Fruit fly (Drosophila melanogaster) whole organism: ENCODE measurements around the gene Lrp4.

ENCODE experiments used
- CG8478 ChIP-seq: fragments of >200 bp; optimal IDR thresholded peaks from 2 replicates; lab custom pipeline; 2018; ENCODE audit warnings: inconsistent platforms
- Dll ChIP-seq: fragments of >200 bp; optimal IDR thresholded peaks from 2 replicates; lab custom pipeline; 2017
- EcR ChIP-seq, 2 experiments: fragments of >200 bp; optimal IDR thresholded peaks; 2 replicates each; lab custom pipeline; 2017; ENCODE audit warnings: missing biosample characterization in 2 of 2, missing genetic modification characterization in 2 of 2, missing genetic modification reagents in 2 of 2
- pan ChIP-seq: fragments of >200 bp; optimal IDR thresholded peaks from 2 replicates; lab custom pipeline; 2017
- psq ChIP-seq: fragments of >200 bp; optimal IDR thresholded peaks from 2 replicates; lab custom pipeline; 2017
- usp ChIP-seq: fragments of >200 bp; optimal IDR thresholded peaks from 2 replicates; lab custom pipeline; 2017; ENCODE audit warnings: missing biosample characterization, missing genetic modification characterization, mixed read lengths

Lrp4 gene

DNA sequence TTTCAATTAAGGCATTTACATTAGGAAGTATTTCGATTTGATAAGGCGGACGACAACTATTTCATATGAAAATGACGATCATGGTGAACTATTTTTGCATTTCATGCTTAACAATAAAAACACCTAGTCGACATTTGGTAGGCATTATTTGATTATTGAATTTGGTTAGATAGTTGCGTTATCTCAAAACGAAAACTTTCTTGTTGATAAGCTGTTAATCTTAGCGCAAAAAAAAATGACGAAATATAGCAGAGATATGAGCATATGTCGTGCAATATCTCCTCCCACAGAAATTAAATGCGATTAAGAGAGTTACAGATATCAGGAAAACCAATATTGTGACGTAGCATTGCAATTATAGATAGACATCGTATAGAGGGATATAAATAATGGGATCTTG lies 21.9 kb upstream of the Lrp4 start:
- no peak for TF ChIP-seq pan (lab: Kevin White, UChicago)
- TF ChIP-seq CG8478 (lab: Kevin White, UChicago) = no peak
- no peak for TF ChIP-seq usp (GFP tag; lab: Kevin White, UChicago)
- no peak for TF ChIP-seq Dll (lab: Kevin White, UChicago)
- no peak for TF ChIP-seq psq (lab: Kevin White, UChicago)
- TF ChIP-seq EcR (GFP tag; optimal IDR thresholded peaks at IDR 0.05; lab: Kevin White, UChicago) = no peak

DNA sequence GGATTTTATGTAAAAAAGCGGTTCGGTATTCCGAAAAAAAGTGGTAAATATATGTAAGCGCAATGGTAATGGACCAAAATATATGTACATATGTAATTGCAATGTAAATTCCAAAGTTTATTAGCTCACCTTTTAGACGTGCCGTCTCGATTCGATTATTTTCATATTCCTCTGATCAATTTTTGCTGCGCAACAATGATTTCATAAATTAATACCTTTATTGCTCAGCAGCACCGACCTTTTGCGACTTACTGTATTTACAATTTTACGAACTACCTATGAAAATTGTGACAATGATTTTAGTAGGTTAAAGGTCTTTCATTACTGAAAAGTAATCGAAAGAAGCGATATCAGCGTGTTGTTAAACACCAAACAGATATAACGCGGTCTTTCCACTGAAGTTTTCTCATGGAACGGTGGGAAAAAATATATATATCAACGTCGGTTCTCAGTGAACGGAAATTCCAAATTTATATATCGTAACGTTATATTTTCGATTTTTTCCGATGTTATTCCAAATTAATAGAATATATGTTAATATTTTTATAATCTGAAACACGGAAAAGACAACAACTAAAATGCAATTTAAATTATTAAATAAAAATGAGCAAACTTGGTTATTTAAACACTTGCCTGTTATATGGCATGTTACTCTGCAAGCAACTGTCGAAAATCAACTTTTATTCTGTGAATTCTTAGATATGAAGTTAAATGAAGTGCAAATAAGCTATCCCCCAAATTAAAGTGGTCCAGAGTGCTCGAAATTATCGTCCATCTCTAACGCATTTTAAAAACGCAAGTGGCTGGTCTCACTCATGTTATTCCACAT lies 20.7 kb upstream of the Lrp4 start, which contains the start of the genes MSBP and CG15916:
Gene MSBP, minus strand, starts transcription at position 330 of the 829 bp plus-strand sequence.
Gene CG15916, plus strand, starts transcription at position 810 of the 829 bp plus-strand sequence.
- TF ChIP-seq CG8478 (lab: Kevin White, UChicago) (no peak), EcR (GFP tag; optimal IDR thresholded peaks at IDR 0.05; lab: Kevin White, UChicago) (no peak), usp (GFP tag; lab: Kevin White, UChicago) (no peak), psq (lab: Kevin White, UChicago) (no peak), Dll (lab: Kevin White, UChicago) (no peak), pan (lab: Kevin White, UChicago) (no peak)

DNA sequence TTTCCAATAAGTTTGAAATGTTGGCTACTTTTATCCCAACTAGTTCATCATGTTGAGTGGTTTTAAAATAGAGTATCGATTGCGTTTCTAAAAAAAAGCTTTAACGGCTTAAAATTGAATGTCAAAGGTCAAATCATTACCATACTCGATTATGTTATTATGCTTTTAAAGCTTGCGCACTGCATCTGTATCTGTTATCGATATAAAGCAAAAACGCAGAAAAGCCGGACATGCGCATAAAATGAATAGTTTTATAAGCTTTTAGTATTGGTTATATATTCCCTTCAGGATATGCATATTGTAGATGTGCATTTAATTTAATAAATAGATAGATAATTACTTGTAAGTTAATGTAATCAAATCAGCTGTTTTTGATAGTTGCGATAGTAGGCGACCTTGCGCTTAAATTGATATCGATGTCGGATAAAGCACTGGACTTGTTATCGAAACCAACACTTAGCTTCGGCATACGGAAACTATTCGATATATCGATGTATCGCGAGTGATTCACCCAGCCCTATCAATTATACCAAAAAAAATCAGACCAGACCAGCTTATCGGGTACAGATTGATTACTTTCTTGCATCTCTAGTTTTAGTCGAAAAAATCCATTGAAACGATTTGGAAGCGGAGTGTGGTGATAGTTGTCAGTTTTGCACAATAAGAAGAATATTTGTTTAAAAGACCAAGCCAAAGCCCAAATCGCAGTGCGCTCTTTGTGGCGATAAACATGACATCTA lies 18.9 kb upstream of the Lrp4 start, which contains the start of gene shi:
Gene shi, plus strand, starts transcription at position 511 of the 740 bp plus-strand sequence.
- TF ChIP-seq pan (lab: Kevin White, UChicago) = no peak
- TF ChIP-seq EcR (GFP tag; optimal IDR thresholded peaks at IDR 0.05; lab: Kevin White, UChicago) = no peak
- TF ChIP-seq Dll (lab: Kevin White, UChicago) = no peak
- TF ChIP-seq CG8478 (lab: Kevin White, UChicago) = no peak
- TF ChIP-seq usp (GFP tag; lab: Kevin White, UChicago) = no peak
- TF ChIP-seq psq (lab: Kevin White, UChicago) = no peak

DNA sequence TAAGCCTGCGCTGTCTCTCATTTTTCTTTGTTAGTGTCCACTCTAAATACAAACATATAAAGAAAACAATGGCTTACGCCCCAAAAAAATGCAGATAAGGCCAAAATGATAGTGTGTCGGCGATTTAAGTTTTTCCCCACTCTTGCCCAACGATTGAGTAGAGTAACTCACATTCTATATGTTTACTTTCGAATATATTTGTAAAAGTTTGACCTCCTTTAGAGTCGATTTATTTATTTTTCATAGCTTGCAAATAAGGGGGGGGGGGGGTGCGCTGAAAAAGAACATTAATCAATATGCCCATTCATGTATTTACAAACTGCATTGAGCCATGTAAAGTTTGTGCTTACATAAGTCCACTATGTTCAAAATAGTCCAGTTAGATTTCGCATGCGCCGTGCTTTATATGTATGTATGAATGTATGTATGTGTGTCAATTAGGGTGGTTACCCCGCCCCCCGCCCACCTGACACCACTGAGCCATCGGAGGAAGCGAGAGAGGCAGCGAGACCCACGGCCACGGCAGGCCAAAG lies 16.9 kb upstream of the Lrp4 start:
- TF ChIP-seq usp (GFP tag; lab: Kevin White, UChicago) (no peak), psq (lab: Kevin White, UChicago) (no peak), pan (lab: Kevin White, UChicago) (no peak), CG8478 (lab: Kevin White, UChicago) (no peak), Dll (lab: Kevin White, UChicago) (no peak), EcR (GFP tag; optimal IDR thresholded peaks at IDR 0.05; lab: Kevin White, UChicago) (no peak)

DNA sequence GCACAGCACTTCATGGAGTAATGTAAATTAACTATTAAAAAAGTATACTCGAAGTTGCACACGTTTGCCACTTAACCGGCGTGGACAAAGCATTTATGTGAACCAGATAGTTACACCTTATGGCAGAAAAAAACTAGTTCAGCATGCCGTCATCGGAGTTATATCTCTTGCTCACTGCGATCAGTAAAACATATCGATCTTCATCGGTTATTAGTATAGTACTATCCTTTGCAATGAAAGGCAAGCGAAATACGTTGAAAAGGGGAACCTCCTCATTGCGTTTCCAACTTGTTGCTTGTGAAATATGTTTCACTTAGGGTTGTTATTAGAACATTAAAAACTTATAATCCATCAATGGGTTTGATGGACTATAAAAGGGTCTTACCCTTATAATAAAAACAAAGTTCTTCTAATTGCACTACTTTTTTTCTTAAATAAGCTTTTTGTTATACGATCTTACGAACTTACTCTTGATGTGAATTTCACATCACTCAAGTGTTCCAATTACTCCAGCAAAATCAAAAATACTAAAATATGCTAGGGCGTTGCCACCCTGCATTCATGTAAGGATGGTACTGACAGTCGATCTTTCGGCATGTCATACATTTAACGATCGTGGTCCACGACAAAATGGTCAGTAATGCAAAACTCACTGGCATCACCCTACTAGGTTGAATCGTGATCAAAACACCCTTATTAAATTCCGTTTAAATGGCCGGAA lies 946 bp upstream of the Lrp4 start, which contains the start of gene CycD:
Gene CycD, minus strand, starts transcription at position 113 of the 721 bp plus-strand sequence.
- TF ChIP-seq Dll (lab: Kevin White, UChicago) (no peak), EcR (GFP tag; optimal IDR thresholded peaks at IDR 0.05; lab: Kevin White, UChicago) (no peak), CG8478 (lab: Kevin White, UChicago) (no peak), pan (lab: Kevin White, UChicago) (no peak), psq (lab: Kevin White, UChicago) (no peak), usp (GFP tag; lab: Kevin White, UChicago) (no peak)

DNA sequence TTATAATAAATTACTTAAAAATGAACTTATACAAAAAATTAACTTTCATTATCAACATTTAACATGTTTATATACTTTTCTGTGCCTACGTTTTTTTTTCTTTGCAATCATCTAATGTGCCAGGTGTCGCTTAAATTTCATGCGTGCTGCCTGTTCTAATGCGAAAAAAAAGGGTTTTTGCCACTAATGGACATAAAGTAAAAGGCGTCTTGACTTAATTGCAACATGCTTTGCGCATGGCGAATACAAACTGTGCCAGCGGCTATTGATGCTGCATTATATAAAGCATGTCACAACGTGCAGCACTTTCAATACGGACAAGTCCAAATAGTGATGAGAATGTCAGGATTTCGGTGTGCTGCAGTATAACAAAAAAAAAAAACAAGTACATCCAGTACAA lies 11.0 kb downstream of the Lrp4 start, which contains the start of gene CG8916:
Gene CG8916, plus strand, starts transcription at position 301 of the 400 bp plus-strand sequence.
- no peak for TF ChIP-seq CG8478 (lab: Kevin White, UChicago)
- no peak for TF ChIP-seq EcR (GFP tag; optimal IDR thresholded peaks at IDR 0.05; lab: Kevin White, UChicago)

DNA sequence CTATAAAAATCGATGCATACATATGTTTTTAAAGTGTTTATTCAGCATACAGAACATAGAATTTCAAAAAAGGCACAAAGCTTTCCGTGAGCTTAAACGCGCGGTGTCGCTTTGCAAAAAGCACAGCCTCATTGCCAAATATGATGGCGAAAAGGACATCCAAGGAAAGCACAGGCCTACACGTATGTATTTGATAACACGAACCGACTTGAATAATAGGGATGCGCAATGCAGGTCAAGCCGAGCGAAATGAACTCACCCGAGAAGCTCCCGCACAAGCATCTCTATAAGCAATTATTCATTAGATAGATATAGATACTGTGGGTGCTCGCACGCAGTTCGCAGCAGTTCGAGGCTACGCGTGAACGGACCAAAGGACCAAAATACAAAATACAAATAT lies 14.1 kb downstream of the Lrp4 start, which contains the start of gene Lcch3:
Gene Lcch3, plus strand, starts transcription at position 301 of the 400 bp plus-strand sequence.
- TF ChIP-seq pan (lab: Kevin White, UChicago) = no peak
- TF ChIP-seq usp (GFP tag; lab: Kevin White, UChicago) = no peak
- no peak for TF ChIP-seq EcR (GFP tag; optimal IDR thresholded peaks at IDR 0.05; lab: Kevin White, UChicago)
- TF ChIP-seq Dll (lab: Kevin White, UChicago) = no peak
- TF ChIP-seq psq (lab: Kevin White, UChicago) = no peak
- TF ChIP-seq CG8478 (lab: Kevin White, UChicago) = no peak

DNA sequence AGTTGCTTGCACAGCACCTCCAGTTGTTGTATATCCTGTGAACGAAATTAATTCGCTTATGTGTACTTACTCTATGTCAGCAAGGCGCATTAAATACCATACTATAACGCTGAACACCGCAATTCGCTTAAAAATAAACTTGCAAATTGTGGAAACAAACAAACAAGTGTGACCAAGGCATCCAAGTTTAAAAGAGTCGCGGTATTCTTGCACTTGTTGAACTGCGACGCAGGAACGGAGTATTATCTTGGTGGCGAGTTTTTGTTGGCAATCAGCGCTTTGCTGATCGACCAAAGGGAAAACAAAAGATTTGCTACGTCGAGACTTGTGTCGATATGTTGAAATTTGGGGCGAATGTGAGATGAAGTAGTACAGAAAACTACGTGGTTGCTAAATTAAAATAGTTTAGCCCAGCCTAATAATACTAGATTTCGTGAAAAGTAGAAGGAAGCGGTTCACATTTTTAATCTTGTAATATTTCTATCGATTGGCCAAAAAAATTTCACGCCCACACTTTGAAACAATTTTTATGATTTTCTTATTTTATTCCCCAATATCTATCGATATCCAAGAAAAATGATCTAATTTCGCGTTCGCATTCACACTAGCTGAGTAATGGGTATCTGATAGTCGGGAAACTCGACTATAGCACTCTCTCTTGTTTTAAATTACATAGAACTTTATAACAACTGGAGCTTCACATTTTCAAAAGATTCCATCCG lies 23.0 kb downstream of the Lrp4 start, which contains the start of gene Ranbp16:
Gene Ranbp16, minus strand, starts transcription at position 364 of the 722 bp plus-strand sequence.
- no peak for TF ChIP-seq pan (lab: Kevin White, UChicago)
- no peak for TF ChIP-seq usp (GFP tag; lab: Kevin White, UChicago)
- TF ChIP-seq CG8478 (lab: Kevin White, UChicago) = no peak
- TF ChIP-seq EcR (GFP tag; optimal IDR thresholded peaks at IDR 0.05; lab: Kevin White, UChicago) = no peak
- no peak for TF ChIP-seq Dll (lab: Kevin White, UChicago)
- TF ChIP-seq psq (lab: Kevin White, UChicago) = no peak

DNA sequence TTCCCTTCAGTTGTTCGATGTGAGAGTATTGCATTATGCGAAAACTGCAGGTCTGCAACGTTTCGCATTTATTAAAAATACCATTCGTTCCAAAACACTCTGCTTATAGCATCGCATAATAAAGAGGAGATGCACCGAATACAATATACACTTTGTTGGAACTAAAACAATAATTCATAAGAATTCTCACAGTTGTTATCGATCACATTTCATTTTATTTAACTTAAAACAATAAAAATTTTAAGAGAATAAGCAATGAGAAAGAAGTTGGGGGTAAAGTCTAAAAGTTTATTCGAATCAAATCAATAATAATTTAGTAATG lies 23.5 kb downstream of the Lrp4 start:
- TF ChIP-seq psq (lab: Kevin White, UChicago) = no peak
- no peak for TF ChIP-seq usp (GFP tag; lab: Kevin White, UChicago)
- TF ChIP-seq Dll (lab: Kevin White, UChicago) = no peak
- no peak for TF ChIP-seq CG8478 (lab: Kevin White, UChicago)
- no peak for TF ChIP-seq EcR (GFP tag; optimal IDR thresholded peaks at IDR 0.05; lab: Kevin White, UChicago)
- TF ChIP-seq pan (lab: Kevin White, UChicago) = no peak
